Worm (Caenorhabditis elegans): ENCODE measurements around the gene srt-39.

DNA sequence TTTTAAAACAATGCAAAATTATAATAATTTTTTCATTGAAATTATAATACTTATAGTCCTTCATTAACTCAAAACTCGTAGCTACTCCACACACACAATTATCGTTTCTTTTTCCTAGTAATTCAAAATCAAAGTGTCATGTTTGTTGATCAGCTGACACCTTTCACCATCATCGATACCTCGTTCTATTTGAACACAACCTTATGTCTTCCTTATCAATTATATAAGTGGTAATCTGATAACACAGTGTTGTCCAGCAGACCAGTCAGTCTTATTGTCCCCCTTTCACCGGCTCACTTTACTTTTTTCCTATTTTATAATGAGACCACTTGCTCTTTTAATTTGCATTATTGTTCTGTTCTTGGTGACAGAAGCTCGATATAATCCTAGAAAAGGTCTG lies 28.1 kb downstream of the srt-39 start, which contains the start of the genes T28H10.2 and lgmn-1:
- TF ChIP-seq pag-3 (tag; optimal IDR thresholded peaks at IDR 0.05; ENCODE audit: borderline replicate concordance), result no peak
- no peak for TF ChIP-seq ceh-18 (tag; optimal IDR thresholded peaks at IDR 0.05)
- no peak for TF ChIP-seq ama-1 (optimal IDR thresholded peaks at IDR 0.05)
